Fruit fly (Drosophila melanogaster) whole organism, prepupa: ENCODE data around the gene CG14662.

Experiments
- Blimp-1 ChIP-seq: fragments of 200-800 bp; sonication (Bioruptor generic); optimal IDR thresholded peaks from 3 replicates; lab custom pipeline; 2017; ENCODE audit warnings: missing biosample characterization, missing genetic modification characterization, mild to moderate bottlenecking, moderate library complexity, missing genetic modification reagents
- CG10631 ChIP-seq: fragments of 200-800 bp; sonication (Bioruptor generic); optimal IDR thresholded peaks from 2 replicates; lab custom pipeline; 2016; ENCODE audit warnings: missing biosample characterization, missing genetic modification characterization
- CG10669 ChIP-seq: fragments of 200-800 bp; sonication (Bioruptor generic); optimal IDR thresholded peaks from 3 replicates; lab custom pipeline; 2018; ENCODE audit warnings: missing biosample characterization, mild to moderate bottlenecking, missing genetic modification characterization, moderate library complexity
- CG11294 ChIP-seq: fragments of 200-800 bp; sonication (Bioruptor generic); IDR thresholded peaks from 2 replicates; pipeline ENCODE4 v1.3.6; 2022; ENCODE audit warnings: missing biosample characterization, missing genetic modification characterization
- CG11902 ChIP-seq: fragments of 200-800 bp; sonication (Bioruptor generic); optimal IDR thresholded peaks from 3 replicates; lab custom pipeline; 2016; ENCODE audit warnings: missing biosample characterization, missing genetic modification characterization
- CG15336 ChIP-seq: fragments of 200-800 bp; sonication (Bioruptor generic); IDR thresholded peaks from 2 replicates; pipeline ENCODE4 v1.3.6; 2022; ENCODE audit warnings: missing biosample characterization, missing genetic modification characterization
- CG1621 ChIP-seq: fragments of 200-800 bp; sonication (Bioruptor generic); optimal IDR thresholded peaks from 3 replicates; lab custom pipeline; 2018; ENCODE audit warnings: missing biosample characterization, mild to moderate bottlenecking, missing genetic modification characterization
- CG32006 ChIP-seq: fragments of 200-800 bp; sonication (Bioruptor generic); optimal IDR thresholded peaks from 3 replicates; lab custom pipeline; 2017; ENCODE audit warnings: missing biosample characterization, mild to moderate bottlenecking, missing genetic modification characterization
- CG3919 ChIP-seq: fragments of 200-800 bp; sonication (Bioruptor generic); optimal IDR thresholded peaks from 3 replicates; lab custom pipeline; 2016; ENCODE audit warnings: missing biosample characterization, missing genetic modification characterization
- CG6163 ChIP-seq: fragments of 200-800 bp; sonication (Bioruptor generic); IDR thresholded peaks from 3 replicates; pipeline ENCODE4 v1.3.6; 2022; ENCODE audit warnings: missing biosample characterization, missing genetic modification characterization
- CG6792 ChIP-seq: fragments of 200-800 bp; sonication (Bioruptor generic); optimal IDR thresholded peaks from 3 replicates; lab custom pipeline; 2016; ENCODE audit warnings: missing biosample characterization, missing genetic modification characterization
- CG6808 ChIP-seq: fragments of 200-800 bp; sonication (Bioruptor generic); optimal IDR thresholded peaks from 3 replicates; lab custom pipeline; 2017; ENCODE audit warnings: missing biosample characterization, missing genetic modification characterization, mild to moderate bottlenecking, moderate library complexity, missing genetic modification reagents
- CG7368 ChIP-seq: fragments of 200-800 bp; sonication (Bioruptor generic); optimal IDR thresholded peaks from 3 replicates; lab custom pipeline; 2016; ENCODE audit warnings: missing biosample characterization, missing genetic modification characterization
- CG8119 ChIP-seq: fragments of 200-800 bp; sonication (Bioruptor generic); IDR thresholded peaks from 3 replicates; pipeline ENCODE4 v1.3.6; 2022; ENCODE audit warnings: missing biosample characterization, missing genetic modification characterization
- CG8632 ChIP-seq: fragments of 200-800 bp; sonication (Bioruptor generic); optimal IDR thresholded peaks from 3 replicates; lab custom pipeline; 2016; ENCODE audit warnings: missing biosample characterization, missing genetic modification characterization
- CG9139 ChIP-seq: fragments of 200-800 bp; sonication (Bioruptor generic); optimal IDR thresholded peaks from 3 replicates; lab custom pipeline; 2017; ENCODE audit warnings: missing biosample characterization, mild to moderate bottlenecking, missing genetic modification characterization
- Eip75B ChIP-seq: fragments of 200-800 bp; sonication (Bioruptor generic); optimal IDR thresholded peaks from 3 replicates; lab custom pipeline; 2016; ENCODE audit warnings: missing biosample characterization, missing genetic modification characterization
- Eip78C ChIP-seq: fragments of 200-800 bp; sonication (Bioruptor generic); peaks from one replicate; lab custom pipeline; 2016; ENCODE audit warnings: missing biosample characterization, missing genetic modification characterization
- Eip93F ChIP-seq: fragments of 200-800 bp; sonication (Bioruptor generic); optimal IDR thresholded peaks from 2 replicates; lab custom pipeline; 2016; ENCODE audit warnings: missing biosample characterization, mild to moderate bottlenecking, missing genetic modification characterization
- Ets21C ChIP-seq: fragments of 200-800 bp; sonication (Bioruptor generic); optimal IDR thresholded peaks from 3 replicates; lab custom pipeline; 2016; ENCODE audit warnings: missing biosample characterization, missing genetic modification characterization
- Hr38 ChIP-seq: sonication (Bioruptor generic); optimal IDR thresholded peaks from 2 replicates; lab custom pipeline; 2016; ENCODE audit warnings: missing biosample characterization, missing genetic modification characterization
- Hr39 ChIP-seq: fragments of 200-800 bp; sonication (Bioruptor generic); optimal IDR thresholded peaks from 2 replicates; lab custom pipeline; 2016; ENCODE audit warnings: missing biosample characterization, missing genetic modification characterization
- Hr4 ChIP-seq: fragments of 200-800 bp; sonication (Bioruptor generic); optimal IDR thresholded peaks from 3 replicates; lab custom pipeline; 2016; ENCODE audit warnings: missing biosample characterization, missing genetic modification characterization
- Lpt ChIP-seq: fragments of 200-800 bp; sonication (Bioruptor generic); optimal IDR thresholded peaks from 3 replicates; lab custom pipeline; 2016; ENCODE audit warnings: missing biosample characterization, missing genetic modification characterization
- Met ChIP-seq: fragments of 200-800 bp; sonication (Bioruptor generic); optimal IDR thresholded peaks from 3 replicates; lab custom pipeline; 2016; ENCODE audit warnings: missing biosample characterization, missing genetic modification characterization
- Smox ChIP-seq: fragments of 200-800 bp; sonication (Bioruptor generic); optimal IDR thresholded peaks from 3 replicates; lab custom pipeline; 2016; ENCODE audit warnings: missing biosample characterization, missing genetic modification characterization
- Sox14 ChIP-seq: fragments of 200-800 bp; sonication (Bioruptor generic); optimal IDR thresholded peaks from 3 replicates; lab custom pipeline; 2016; ENCODE audit warnings: missing biosample characterization, missing genetic modification characterization
- achi ChIP-seq: fragments of 200-800 bp; sonication (Bioruptor generic); optimal IDR thresholded peaks from 3 replicates; lab custom pipeline; 2016; ENCODE audit warnings: missing biosample characterization, missing genetic modification characterization
- acj6 ChIP-seq: fragments of 200-800 bp; sonication (Bioruptor generic); optimal IDR thresholded peaks from 3 replicates; lab custom pipeline; 2016; ENCODE audit warnings: missing biosample characterization, missing genetic modification characterization
- dac ChIP-seq: fragments of 200-800 bp; sonication (Bioruptor generic); optimal IDR thresholded peaks from 2 replicates; lab custom pipeline; 2017; ENCODE audit warnings: missing biosample characterization, mild to moderate bottlenecking, missing genetic modification characterization
- dsx ChIP-seq: fragments of 200-800 bp; optimal IDR thresholded peaks from 3 replicates; lab custom pipeline; 2019; ENCODE audit warnings: missing biosample characterization, mild to moderate bottlenecking, missing genetic modification characterization, moderate library complexity; ENCODE audit not compliant: poor library complexity, severe bottlenecking
- esn ChIP-seq: fragments of 200-800 bp; sonication (Bioruptor generic); optimal IDR thresholded peaks from 2 replicates; lab custom pipeline; 2016; ENCODE audit warnings: missing biosample characterization, mild to moderate bottlenecking, missing genetic modification characterization, moderate library complexity
- lz ChIP-seq: fragments of 200-800 bp; sonication (Bioruptor generic); optimal IDR thresholded peaks from 3 replicates; lab custom pipeline; 2016; ENCODE audit warnings: missing biosample characterization, missing genetic modification characterization
- net ChIP-seq: fragments of 200-800 bp; sonication (Bioruptor generic); optimal IDR thresholded peaks from 3 replicates; lab custom pipeline; 2016; ENCODE audit warnings: missing biosample characterization, missing genetic modification characterization
- pdm3 ChIP-seq: fragments of 200-800 bp; sonication (Bioruptor generic); optimal IDR thresholded peaks from 3 replicates; lab custom pipeline; 2016; ENCODE audit warnings: missing biosample characterization, missing genetic modification characterization
- ss ChIP-seq, 2 experiments: fragments of 200-800 bp; sonication (Bioruptor generic); optimal IDR thresholded peaks; 2 replicates in 1 of 2; 3 replicates in 1 of 2; lab custom pipeline; 2017 to 2018; ENCODE audit warnings: mild to moderate bottlenecking in 2 of 2, missing biosample characterization in 2 of 2, missing genetic modification characterization in 2 of 2, moderate library complexity in 1 of 2
- svp ChIP-seq: fragments of 200-800 bp; sonication (Bioruptor generic); peaks from one replicate; lab custom pipeline; 2016; ENCODE audit warnings: missing biosample characterization, missing genetic modification characterization
- topi ChIP-seq: fragments of 200-800 bp; sonication (Bioruptor generic); optimal IDR thresholded peaks from 3 replicates; lab custom pipeline; 2016; ENCODE audit warnings: missing biosample characterization, missing genetic modification characterization
- vri ChIP-seq: fragments of 200-800 bp; sonication (Bioruptor generic); optimal IDR thresholded peaks from 3 replicates; lab custom pipeline; 2016; ENCODE audit warnings: missing biosample characterization, mild to moderate bottlenecking, missing genetic modification characterization

The CG14662 gene

DNA sequence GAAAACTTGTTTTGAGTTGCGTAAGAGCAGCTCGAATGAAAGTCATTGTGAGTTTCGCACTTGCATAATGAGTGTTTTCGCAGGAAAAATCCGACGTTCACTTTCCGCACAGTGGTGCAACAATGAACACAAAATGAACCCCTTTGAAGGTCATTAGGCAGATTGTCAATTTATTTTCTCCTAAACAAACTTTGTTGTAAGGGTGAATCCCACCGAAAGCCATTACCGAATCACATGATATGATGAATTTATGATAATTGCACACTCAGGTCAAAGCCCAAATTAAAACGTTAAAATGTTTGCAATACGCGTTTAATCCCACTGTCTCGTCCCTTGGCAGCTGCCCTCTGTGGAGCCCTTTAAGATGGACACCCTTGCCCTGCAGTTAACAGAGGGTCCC is 16.8 kb downstream of the CG14662 start:
- TF ChIP-seq Sox14 (peak; percentile 13), Met (peak; percentile 13), CG6163 (GFP tag; lab: Robert Waterston, UW) (peak; percentile 32; the same call in 1 of the 3 replicates), Smox (no peak), topi (peak; percentile 20), acj6 (GFP tag; lab: Kevin White, UChicago) (no peak), CG15336 (peak; percentile 55), CG32006 (GFP tag; lab: Kevin White, UChicago) (peak; percentile 39), net (peak; percentile 0), CG8632 (peak; percentile 11), dac (peak; percentile 14), CG7368 (peak; percentile 15), Eip93F (GFP tag; lab: Kevin White, UChicago) (no peak), CG10669 (GFP tag; lab: Kevin White, UChicago) (no peak), CG3919 (GFP tag; lab: Kevin White, UChicago) (peak; percentile 35), CG11902 (GFP tag; lab: Kevin White, UChicago) (no peak), achi (peak; percentile 30), Eip75B (GFP tag; lab: Kevin White, UChicago) (peak; percentile 0), pdm3 (GFP tag; lab: Kevin White, UChicago) (peak; percentile 10), Eip78C (GFP tag; lab: Kevin White, UChicago) (peak; percentile 82), vri (GFP tag; lab: Kevin White, UChicago) (no peak), CG10631 (peak; percentile 11), Hr39 (peak; percentile 12), Hr38 (GFP tag; lab: Kevin White, UChicago) (no peak), dsx (GFP tag; lab: Kevin White, UChicago) (no peak), esn (peak; percentile 20), CG6808 (GFP tag; lab: Kevin White, UChicago) (no peak), CG9139 (GFP tag; lab: Kevin White, UChicago) (no peak), CG8119 (GFP tag; lab: Robert Waterston, UW) (peak; percentile 32; the same call in 1 of the 3 replicates), Ets21C (no peak), Lpt (peak; percentile 9), Hr4 (GFP tag; lab: Kevin White, UChicago) (peak; percentile 56), Blimp-1 (GFP tag; lab: Kevin White, UChicago) (peak; percentile 5), lz (GFP tag; lab: Kevin White, UChicago) (peak; percentile 24)

DNA sequence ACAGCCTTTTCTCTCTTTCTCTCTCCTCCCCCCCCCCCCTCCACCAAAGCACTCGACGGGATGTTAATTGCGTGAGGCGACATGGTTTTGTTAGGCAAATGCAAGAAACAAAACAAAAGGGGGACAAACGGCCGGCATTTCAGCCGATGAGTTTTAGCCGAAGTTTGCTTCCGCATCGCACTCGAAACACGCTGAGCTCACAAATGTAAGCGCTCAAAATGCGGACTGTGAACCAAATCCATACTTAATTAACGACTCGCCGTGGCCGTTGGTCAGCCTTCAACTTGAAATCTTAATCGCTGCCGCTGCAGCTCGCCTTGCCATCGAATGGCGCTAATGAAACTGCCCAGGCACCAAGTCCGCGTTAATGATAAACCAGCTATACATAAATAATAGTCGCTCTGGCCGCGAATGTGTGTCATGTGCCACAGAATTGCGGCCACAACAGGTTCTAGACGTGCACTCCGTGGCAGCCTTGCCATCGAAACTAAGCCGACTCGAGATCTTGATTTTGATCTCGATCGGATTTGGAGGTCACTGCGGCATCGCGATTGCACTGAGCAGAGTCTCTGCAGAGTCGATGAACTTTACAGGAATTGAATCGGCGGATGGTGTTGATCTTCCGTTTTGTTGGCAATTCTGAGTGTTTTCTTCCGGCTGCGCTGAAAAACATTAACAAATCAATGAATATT is 17.6 kb downstream of the CG14662 start:
- TF ChIP-seq dac (no peak), Eip78C (GFP tag; lab: Kevin White, UChicago) (peak; percentile 13), CG6163 (GFP tag; lab: Robert Waterston, UW) (0 out of 3 replicates have a peak, but pooled peaks have one; percentile 8), net (no peak), ss (GFP tag; optimal IDR thresholded peaks at IDR 0.05; lab: Kevin White, UChicago) (peak in 1 of 2 experiments; percentile 5), Smox (no peak), CG32006 (GFP tag; lab: Kevin White, UChicago) (no peak), CG6792 (GFP tag; lab: Kevin White, UChicago) (no peak), CG11294 (GFP tag; lab: Robert Waterston, UW) (no peak)

DNA sequence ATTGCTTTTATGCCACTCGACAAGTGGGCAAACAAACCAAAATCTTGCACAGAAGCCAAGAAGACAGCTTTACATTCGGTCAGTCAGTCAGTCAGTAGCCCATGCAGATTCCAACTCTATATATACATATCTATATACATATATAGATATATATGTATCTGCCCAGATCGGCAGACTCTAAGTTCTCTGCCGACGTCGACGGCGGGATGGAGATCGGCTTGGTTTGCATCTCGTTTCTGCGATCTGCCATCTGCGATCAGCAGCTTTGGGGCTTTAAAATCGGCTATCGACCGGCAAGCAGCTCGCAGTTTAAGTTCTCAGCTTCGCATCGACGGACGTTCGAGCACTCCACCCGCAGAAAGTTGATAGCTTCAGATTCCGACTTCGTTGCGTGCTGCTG is 18.9 kb downstream of the CG14662 start, which contains the start of gene Jhbp1:
Gene Jhbp1 (plus strand): TSS at position 301 of the 400 bp plus-strand sequence.
- TF ChIP-seq CG8632 (no peak), Eip78C (GFP tag; lab: Kevin White, UChicago) (peak; percentile 27), Hr39 (no peak), Blimp-1 (GFP tag; lab: Kevin White, UChicago) (no peak), topi (no peak), Hr4 (GFP tag; lab: Kevin White, UChicago) (no peak), svp (GFP tag; lab: Kevin White, UChicago) (no peak), CG1621 (tag; lab: Kevin White, UChicago) (no peak), CG15336 (0 out of 2 replicates have a peak, but pooled peaks have one; percentile 9)
